Fruit fly (Drosophila melanogaster): ENCODE data around the gene CG8664.

The CG8664 gene

DNA sequence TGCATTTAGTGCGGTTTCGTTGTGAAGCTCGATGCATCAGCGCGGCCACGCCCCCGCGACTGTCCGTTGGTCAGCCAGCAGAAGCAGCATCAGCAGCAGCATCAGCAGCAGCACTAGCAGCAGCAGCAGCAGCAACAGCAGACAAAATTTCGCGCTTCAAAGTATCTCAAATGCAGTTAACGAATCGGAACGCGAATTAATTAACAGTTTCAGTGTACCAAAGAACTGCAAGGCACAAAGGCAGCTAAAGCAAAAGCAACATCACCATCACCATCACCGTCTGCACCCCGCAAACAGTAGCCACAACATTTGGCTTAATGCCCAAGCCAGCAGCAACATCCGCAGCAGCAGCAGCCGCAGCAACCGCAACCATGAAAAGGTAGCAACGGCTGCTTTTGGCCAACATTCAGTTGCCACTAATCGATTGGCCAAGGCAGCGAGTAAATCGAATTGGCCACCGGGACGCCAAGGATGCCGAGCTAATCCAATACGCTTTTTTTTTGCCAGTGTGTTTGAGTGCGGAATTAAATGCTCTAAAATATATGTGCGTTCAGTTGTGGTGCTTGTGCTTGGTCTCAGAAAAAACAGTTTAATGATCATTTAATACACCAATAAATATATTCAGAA, 17.0 kb downstream of the CG8664 start:
- TF ChIP-seq CG13204 (GFP tag; optimal IDR thresholded peaks at IDR 0.05) (no peak), fd96Ca (GFP tag; IDR thresholded peaks at IDR 0.05) (no peak), CG9948 (tag; optimal IDR thresholded peaks at IDR 0.05) (no peak), rn (GFP tag; IDR thresholded peaks at IDR 0.05) (no peak), Snoo (tag; optimal IDR thresholded peaks at IDR 0.05) (no peak), CG8301 (tag; optimal IDR thresholded peaks at IDR 0.05) (no peak), CG32121 (GFP tag; IDR thresholded peaks at IDR 0.05) (no peak), CG12605 (GFP tag; IDR thresholded peaks at IDR 0.05) (no peak)

DNA sequence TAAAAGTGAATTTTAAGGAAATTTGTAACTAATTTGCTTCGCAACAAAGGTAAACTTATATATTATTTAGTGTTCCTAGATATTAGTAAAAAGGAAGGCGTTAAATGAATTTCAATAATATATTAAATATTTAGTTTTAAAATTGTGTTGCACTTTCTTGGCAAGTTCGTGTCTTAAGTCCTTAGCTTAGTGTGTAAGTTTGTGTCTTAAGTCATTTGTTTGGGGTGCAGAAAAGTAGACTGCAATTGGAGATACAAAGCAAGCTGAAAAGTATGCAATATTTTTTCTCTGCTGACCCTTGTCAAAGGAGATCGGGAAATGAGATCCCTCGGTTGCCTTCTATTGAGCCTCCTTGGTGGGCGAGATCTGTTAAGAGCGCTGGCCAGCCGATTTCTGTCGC, 20.5 kb downstream of the CG8664 start:
- TF ChIP-seq CG9948 (tag; optimal IDR thresholded peaks at IDR 0.05) (no peak), CG12605 (GFP tag; IDR thresholded peaks at IDR 0.05) (no peak), CG13204 (GFP tag; optimal IDR thresholded peaks at IDR 0.05) (no peak), CG34367 (tag; optimal IDR thresholded peaks at IDR 0.05) (no peak), CG15710 (tag; optimal IDR thresholded peaks at IDR 0.05) (no peak)

DNA sequence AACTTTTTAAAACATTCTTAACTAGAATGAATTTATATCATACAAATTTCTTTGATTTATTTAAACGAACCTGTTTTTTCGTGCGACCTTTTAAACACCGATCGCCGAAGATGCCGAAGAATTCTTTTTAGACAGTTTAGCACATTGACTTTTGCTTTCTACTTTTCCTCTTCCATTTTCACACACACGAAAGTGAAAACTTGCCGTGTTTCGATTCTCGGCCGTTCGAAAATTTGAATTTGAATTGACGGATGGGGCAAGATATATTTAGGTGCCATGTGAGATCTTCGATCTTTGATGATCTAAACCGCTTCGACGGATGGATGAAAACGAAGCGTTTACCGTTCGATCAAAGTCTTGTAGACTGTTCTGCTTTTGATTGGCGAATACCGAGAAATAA, 26.8 kb downstream of the CG8664 start:
- TF ChIP-seq CG14655 (GFP tag; optimal IDR thresholded peaks at IDR 0.05) (no peak), Pif1A (GFP tag; optimal IDR thresholded peaks at IDR 0.05) (no peak), Ets98B (GFP tag; IDR thresholded peaks at IDR 0.05) (no peak), CG8301 (tag; optimal IDR thresholded peaks at IDR 0.05) (no peak), EcR (GFP tag; optimal IDR thresholded peaks at IDR 0.05) (no peak), rn (GFP tag; IDR thresholded peaks at IDR 0.05) (no peak), CG9948 (tag; optimal IDR thresholded peaks at IDR 0.05) (no peak), CG17806 (tag; optimal IDR thresholded peaks at IDR 0.05) (no peak), CG8159 (tag; optimal IDR thresholded peaks at IDR 0.05) (no peak), CG13204 (GFP tag; optimal IDR thresholded peaks at IDR 0.05) (no peak), CG10348 (GFP tag; IDR thresholded peaks at IDR 0.05) (no peak)

DNA sequence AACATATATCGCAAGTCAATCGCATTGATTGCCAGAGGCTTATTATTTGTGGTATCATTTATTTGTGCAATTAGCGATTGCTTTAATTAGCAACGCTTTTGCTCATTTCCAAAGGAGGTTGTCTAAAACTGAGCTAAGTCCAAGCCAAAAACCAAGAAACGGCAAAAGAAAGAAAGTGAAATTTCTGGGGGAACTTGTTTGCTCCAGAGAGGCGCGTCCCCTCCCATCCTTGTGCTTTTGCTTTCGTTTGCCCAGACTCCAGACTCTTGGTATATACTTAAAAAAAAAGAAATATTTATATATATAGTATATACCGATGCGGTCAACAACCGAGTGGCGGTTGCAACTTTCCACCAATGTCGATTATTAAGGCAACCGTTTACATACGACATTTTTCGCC, 28.4 kb downstream of the CG8664 start:
- no peak for TF ChIP-seq Pif1B (GFP tag; optimal IDR thresholded peaks at IDR 0.05)
- TF ChIP-seq CG14655 (GFP tag; optimal IDR thresholded peaks at IDR 0.05): peak; percentile 24

DNA sequence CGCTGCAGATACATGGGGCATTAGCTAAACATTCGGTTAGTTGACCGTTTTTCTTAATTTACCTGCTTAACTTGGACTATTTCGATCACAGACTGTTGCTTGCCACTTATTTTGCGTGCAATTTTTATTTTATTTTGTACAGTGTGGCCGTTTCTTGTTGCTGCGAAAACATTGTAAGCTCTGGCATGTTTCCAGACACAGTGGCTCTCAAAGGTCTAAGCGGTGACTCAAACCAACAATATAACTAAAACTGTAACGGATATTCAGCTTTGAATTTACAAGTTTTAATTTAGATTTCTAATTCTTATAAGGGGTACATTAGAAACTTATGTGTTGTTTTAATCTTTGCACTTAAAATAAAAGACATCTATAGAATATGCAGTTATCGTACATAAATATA, 33.2 kb downstream of the CG8664 start, which contains the start of gene CG8675:
TSS of gene CG8675 (minus strand) at position 177 of the 400 bp plus-strand sequence.
- TF ChIP-seq CG10348 (GFP tag; IDR thresholded peaks at IDR 0.05) (no peak), EcR (GFP tag; optimal IDR thresholded peaks at IDR 0.05) (no peak), CG34367 (tag; optimal IDR thresholded peaks at IDR 0.05) (no peak), fd96Ca (GFP tag; IDR thresholded peaks at IDR 0.05) (no peak)

DNA sequence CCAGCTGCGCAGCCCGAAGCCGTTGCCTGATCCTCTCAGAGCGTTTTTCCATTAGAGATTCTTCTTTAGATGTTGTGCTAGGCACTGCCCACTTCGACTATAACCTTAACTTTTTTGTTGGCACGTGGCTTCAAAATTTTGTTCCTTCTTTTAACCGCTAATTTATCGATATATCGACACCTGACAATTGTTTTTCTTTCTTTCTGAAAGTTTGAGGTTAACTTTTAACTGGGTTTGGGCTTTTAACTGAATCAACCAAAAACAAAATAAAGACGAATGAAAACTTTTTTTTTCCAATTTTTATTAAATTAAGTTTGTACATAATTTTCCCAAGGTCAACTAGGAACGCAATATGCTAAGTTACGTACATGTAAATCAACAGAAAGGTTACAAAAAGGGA, 35.6 kb downstream of the CG8664 start, which contains the start of gene CG42854:
TSS of gene CG42854 (minus strand) at position 101 of the 400 bp plus-strand sequence.
- no peak for TF ChIP-seq Pif1B (GFP tag; optimal IDR thresholded peaks at IDR 0.05)
- no peak for TF ChIP-seq CG12605 (GFP tag; IDR thresholded peaks at IDR 0.05)
- no peak for TF ChIP-seq D1 (tag; optimal IDR thresholded peaks at IDR 0.05)
- no peak for TF ChIP-seq CG32121 (GFP tag; IDR thresholded peaks at IDR 0.05)
- no peak for TF ChIP-seq CG15710 (tag; optimal IDR thresholded peaks at IDR 0.05)
- TF ChIP-seq CG13204 (GFP tag; optimal IDR thresholded peaks at IDR 0.05): no peak
- no peak for TF ChIP-seq CG4496 (GFP tag; IDR thresholded peaks at IDR 0.05)
- TF ChIP-seq gl (tag; optimal IDR thresholded peaks at IDR 0.05): no peak
- no peak for TF ChIP-seq fd96Ca (GFP tag; IDR thresholded peaks at IDR 0.05)
- no peak for TF ChIP-seq Pif1A (GFP tag; optimal IDR thresholded peaks at IDR 0.05)
- TF ChIP-seq CG14655 (GFP tag; optimal IDR thresholded peaks at IDR 0.05): no peak
- TF ChIP-seq CG8301 (tag; optimal IDR thresholded peaks at IDR 0.05): no peak

DNA sequence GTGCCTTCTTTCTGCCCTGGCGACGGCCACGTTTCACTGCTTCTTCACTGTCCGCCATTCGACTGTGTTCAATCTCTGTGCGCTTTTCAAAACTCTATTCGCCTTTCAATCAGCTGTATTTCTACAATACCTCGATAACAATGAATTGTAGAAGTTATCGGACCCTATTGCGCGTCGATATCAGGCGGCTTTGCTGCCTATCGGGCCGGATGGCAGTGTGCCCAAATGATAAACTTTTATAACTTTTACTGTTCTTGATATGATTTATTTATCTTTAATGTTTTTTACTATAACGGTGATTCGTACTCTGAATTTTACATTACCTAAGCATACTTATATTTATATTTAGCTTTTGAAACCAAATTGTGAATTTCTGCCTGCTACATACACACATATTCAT, 37.7 kb downstream of the CG8664 start, which contains the start of gene CG8915:
TSS of gene CG8915 (minus strand) at position 148 of the 400 bp plus-strand sequence.
- TF ChIP-seq CG4496 (GFP tag; IDR thresholded peaks at IDR 0.05): no peak
- TF ChIP-seq CG8301 (tag; optimal IDR thresholded peaks at IDR 0.05): no peak
- no peak for TF ChIP-seq Ets98B (GFP tag; IDR thresholded peaks at IDR 0.05)
- TF ChIP-seq CG14655 (GFP tag; optimal IDR thresholded peaks at IDR 0.05): no peak
- no peak for TF ChIP-seq CG15710 (tag; optimal IDR thresholded peaks at IDR 0.05)
- no peak for TF ChIP-seq fd96Ca (GFP tag; IDR thresholded peaks at IDR 0.05)
- no peak for TF ChIP-seq CG12605 (GFP tag; IDR thresholded peaks at IDR 0.05)
- no peak for TF ChIP-seq Snoo (tag; optimal IDR thresholded peaks at IDR 0.05)
- no peak for TF ChIP-seq D1 (tag; optimal IDR thresholded peaks at IDR 0.05)
- no peak for TF ChIP-seq Pif1A (GFP tag; optimal IDR thresholded peaks at IDR 0.05)
- TF ChIP-seq CG8159 (tag; optimal IDR thresholded peaks at IDR 0.05): no peak
- no peak for TF ChIP-seq CG32121 (GFP tag; IDR thresholded peaks at IDR 0.05)
- no peak for TF ChIP-seq CG10348 (GFP tag; IDR thresholded peaks at IDR 0.05)

DNA sequence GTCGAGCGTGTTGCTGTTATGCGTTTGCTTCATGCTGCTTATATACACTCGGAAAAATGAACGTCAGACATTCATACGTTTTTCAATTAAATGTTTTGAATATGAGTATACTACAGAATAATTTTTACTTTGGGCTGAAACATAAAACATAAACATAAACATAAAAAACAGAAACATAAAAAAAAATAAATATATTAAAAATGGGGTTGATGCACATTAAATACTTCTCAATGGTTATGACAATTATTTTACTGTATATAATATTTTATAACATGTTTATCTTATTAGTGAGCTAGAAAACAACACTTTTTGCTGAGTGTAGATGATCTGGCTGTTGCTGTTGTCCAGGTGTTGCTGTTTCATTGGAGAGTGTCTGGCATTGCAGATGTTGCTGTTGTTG, 45.1 kb downstream of the CG8664 start:
- TF ChIP-seq D1 (tag; optimal IDR thresholded peaks at IDR 0.05): peak; percentile 53
- TF ChIP-seq CG14655 (GFP tag; optimal IDR thresholded peaks at IDR 0.05): peak; percentile 83
- TF ChIP-seq CG10348 (GFP tag; IDR thresholded peaks at IDR 0.05): no peak
- TF ChIP-seq Pif1B (GFP tag; optimal IDR thresholded peaks at IDR 0.05): peak; percentile 45
- peak; percentile 51 for TF ChIP-seq Pif1A (GFP tag; optimal IDR thresholded peaks at IDR 0.05)
- TF ChIP-seq CG4496 (GFP tag; IDR thresholded peaks at IDR 0.05): peak; percentile 52
- peak; percentile 72 for TF ChIP-seq CG17806 (tag; optimal IDR thresholded peaks at IDR 0.05)
- peak; percentile 79 for TF ChIP-seq CG9948 (tag; optimal IDR thresholded peaks at IDR 0.05)
- peak; percentile 55 for TF ChIP-seq CG34367 (tag; optimal IDR thresholded peaks at IDR 0.05)
- peak; percentile 77 for TF ChIP-seq CG8159 (tag; optimal IDR thresholded peaks at IDR 0.05)
- TF ChIP-seq CG32121 (GFP tag; IDR thresholded peaks at IDR 0.05): peak; percentile 69; the same call in 1 of the 2 replicates
- TF ChIP-seq fd96Ca (GFP tag; IDR thresholded peaks at IDR 0.05): no peak
- 0 out of 2 replicates have a peak, but pooled peaks have one; percentile 11 for TF ChIP-seq rn (GFP tag; IDR thresholded peaks at IDR 0.05)
- TF ChIP-seq CG15710 (tag; optimal IDR thresholded peaks at IDR 0.05): peak; percentile 72
- TF ChIP-seq gl (tag; optimal IDR thresholded peaks at IDR 0.05): no peak
- TF ChIP-seq Snoo (tag; optimal IDR thresholded peaks at IDR 0.05): no peak
- TF ChIP-seq CG8301 (tag; optimal IDR thresholded peaks at IDR 0.05): peak; percentile 76
- TF ChIP-seq CG13204 (GFP tag; optimal IDR thresholded peaks at IDR 0.05): peak; percentile 35
- no peak for TF ChIP-seq EcR (GFP tag; optimal IDR thresholded peaks at IDR 0.05)
- TF ChIP-seq Ets98B (GFP tag; IDR thresholded peaks at IDR 0.05): peak; percentile 30; the same call in 1 of the 2 replicates
- peak; percentile 36; the same call in 1 of the 2 replicates for TF ChIP-seq CG12605 (GFP tag; IDR thresholded peaks at IDR 0.05)

All from whole organism, pupa.